Worm (Caenorhabditis elegans) whole organism, early embryonic: ENCODE results near the gene H04D03.7.

Source experiments
- B0310.2 ChIP-seq: sonication (generic microtip); optimal IDR thresholded peaks from 2 replicates; lab custom pipeline; 2016; ENCODE audit warnings: mild to moderate bottlenecking, missing genetic modification characterization, missing compliant biosample characterization
- aly-1 ChIP-seq: sonication (generic microtip); optimal IDR thresholded peaks from 2 replicates; lab custom pipeline; 2016; ENCODE audit warnings: missing genetic modification characterization, missing compliant biosample characterization
- ama-1 ChIP-seq: fragments of 150-350 bp; optimal IDR thresholded peaks from 2 replicates; lab custom pipeline; 2014
- ceh-13 ChIP-seq: fragments of 200-800 bp; sonication (Bioruptor generic); optimal IDR thresholded peaks from 2 replicates; lab custom pipeline; 2018; ENCODE audit warnings: mild to moderate bottlenecking, missing genetic modification characterization, missing compliant biosample characterization
- ets-7 ChIP-seq: sonication (generic microtip); optimal IDR thresholded peaks from 2 replicates; lab custom pipeline; 2016; ENCODE audit warnings: missing genotype, missing genetic modification characterization, missing compliant biosample characterization
- flt-1 ChIP-seq: fragments of 200-800 bp; sonication (Bioruptor generic); IDR thresholded peaks from 2 replicates; pipeline ENCODE4 v1.3.6; 2022; ENCODE audit warnings: missing genetic modification characterization, missing compliant biosample characterization
- hmg-4 ChIP-seq: fragments of 200-800 bp; sonication (Bioruptor generic); optimal IDR thresholded peaks from 2 replicates; lab custom pipeline; 2018; ENCODE audit warnings: mild to moderate bottlenecking, missing genetic modification characterization, missing compliant biosample characterization
- hnd-1 ChIP-seq: sonication (generic microtip); optimal IDR thresholded peaks from 2 replicates; lab custom pipeline; 2016; ENCODE audit warnings: missing genetic modification characterization, missing compliant biosample characterization
- scrt-1 ChIP-seq: fragments of 200-800 bp; sonication (Bioruptor generic); IDR thresholded peaks from 2 replicates; pipeline ENCODE4 v1.3.6; 2022; ENCODE audit warnings: missing genetic modification characterization, missing compliant biosample characterization
- tbx-11 ChIP-seq: fragments of 200-800 bp; sonication (Bioruptor generic); IDR thresholded peaks from 2 replicates; pipeline ENCODE4 v1.3.6; 2022; ENCODE audit warnings: missing genetic modification characterization, missing compliant biosample characterization
- tra-4 ChIP-seq: sonication (generic microtip); optimal IDR thresholded peaks from 2 replicates; lab custom pipeline; 2017; ENCODE audit warnings: missing genetic modification characterization, missing compliant biosample characterization

ce11 chrIII:10396891-10397502 lies 49.6 kb downstream of the H04D03.7 start:
- TF ChIP-seq tbx-11 (GFP tag; lab: Robert Waterston, UW) (no peak), flt-1 (no peak), hnd-1 (tag; lab: Kevin White, UChicago) (no peak), ama-1 (no peak), B0310.2 (tag; lab: Kevin White, UChicago) (no peak), tra-4 (no peak), ceh-13 (GFP tag; lab: Kevin White, UChicago) (no peak), scrt-1 (GFP tag; lab: Robert Waterston, UW) (no peak), ets-7 (no peak), aly-1 (tag; lab: Kevin White, UChicago) (no peak), hmg-4 (GFP tag; lab: Kevin White, UChicago) (no peak)
